Fruit fly (Drosophila melanogaster): ENCODE measurements around the gene CG13712.

- TF ChIP-seq exex (tag; optimal IDR thresholded peaks at IDR 0.05) (no peak), CG11085 (GFP tag; IDR thresholded peaks at IDR 0.05) (no peak), wdn (GFP tag; IDR thresholded peaks at IDR 0.05) (no peak), pzg (GFP tag; optimal IDR thresholded peaks at IDR 0.05) (no peak), Hr39 (optimal IDR thresholded peaks at IDR 0.05) (no peak), CG6175 (GFP tag; IDR thresholded peaks at IDR 0.05) (no peak), pum (GFP tag; optimal IDR thresholded peaks at IDR 0.05) (no peak), jumu (GFP tag; optimal IDR thresholded peaks at IDR 0.05) (no peak), Hr3 (GFP tag; optimal IDR thresholded peaks at IDR 0.05) (no peak), chm (GFP tag; IDR thresholded peaks at IDR 0.05) (no peak), lola (GFP tag; optimal IDR thresholded peaks at IDR 0.05) (no peak), zf30C (GFP tag; optimal IDR thresholded peaks at IDR 0.05) (no peak)
Measured at dm6 chr3L:4729805-4730204, 20.1 kb upstream of the CG13712 start.

Data from whole organism, embryonic.